Worm (Caenorhabditis elegans): ENCODE data around the gene pdl-1.
A peak's percentile ranks its signal among the peaks of the same experiment; 100 is the strongest.

pdl-1 gene

DNA sequence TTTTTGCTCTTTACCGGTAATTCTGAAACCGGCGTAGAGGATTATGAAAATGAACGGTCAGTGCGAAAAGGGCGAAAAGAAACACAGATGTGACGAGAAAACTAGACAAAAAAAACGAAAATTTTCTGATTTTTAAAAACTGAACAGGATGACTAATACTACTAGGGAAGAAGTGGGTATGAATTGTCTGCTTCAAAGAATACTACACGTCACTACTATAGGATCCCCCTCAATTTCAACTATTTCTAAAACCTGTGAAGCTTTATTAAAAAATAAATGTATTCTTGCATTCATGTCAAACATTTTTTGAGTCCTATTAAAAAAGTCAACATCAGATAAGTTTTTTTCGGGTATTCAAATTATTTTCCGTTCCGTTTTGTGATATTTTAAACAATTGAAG, 40.5 kb downstream of the pdl-1 start:
- TF ChIP-seq aha-1 (tag) (peak; percentile 55), unc-62 (GFP tag; optimal IDR thresholded peaks at IDR 0.05 in 1 of 2) (peak in 1 of 2 experiments; percentile 56), unc-62 (tag; optimal IDR thresholded peaks at IDR 0.05) (no peak), spr-1 (tag; optimal IDR thresholded peaks at IDR 0.05) (no peak)

DNA sequence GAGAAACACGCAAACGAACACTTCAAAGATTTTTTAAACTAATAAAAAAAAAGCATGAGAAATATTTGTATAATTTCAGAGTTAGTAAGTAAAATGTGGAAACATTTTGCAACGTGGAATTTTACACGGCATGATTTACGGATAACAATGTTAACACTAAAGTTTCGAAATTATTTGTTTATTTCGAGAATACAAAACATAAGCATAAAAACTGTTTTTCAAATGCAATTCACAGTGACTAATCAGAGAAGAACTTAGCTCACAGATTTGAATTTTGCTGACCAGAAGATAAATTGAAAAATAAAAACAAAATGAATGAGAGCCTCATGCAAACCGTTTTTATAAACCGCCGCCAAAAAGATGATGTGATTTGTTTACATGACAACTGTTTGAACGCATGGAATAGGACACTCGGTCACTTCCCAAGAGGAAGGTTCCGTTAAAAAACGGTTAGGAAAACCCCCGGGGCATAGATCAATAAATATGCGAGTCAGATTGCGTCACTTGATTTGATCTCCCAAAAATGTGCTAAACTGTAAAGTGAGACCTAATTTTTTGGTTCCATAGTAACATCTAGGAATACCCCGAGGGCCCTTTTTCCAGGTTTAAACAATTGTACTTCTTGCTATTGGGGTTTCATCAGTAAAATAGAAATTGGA, 42.4 kb downstream of the pdl-1 start, which contains the start of gene clh-3:
Gene clh-3, minus strand, starts transcription at position 51 of the 659 bp plus-strand sequence.
- TF ChIP-seq D1046.2 (GFP tag; IDR thresholded peaks at IDR 0.05) (no peak), mep-1 (tag; optimal IDR thresholded peaks at IDR 0.05) (no peak), hlh-30 (tag; optimal IDR thresholded peaks at IDR 0.05; ENCODE audit: insufficient read depth) (no peak), nhr-6 (tag; optimal IDR thresholded peaks at IDR 0.05) (no peak)

ce11 chrII:7228646-7229200, 45.1 kb downstream of the pdl-1 start, which contains the start of gene F32A5.4:
TSS of gene F32A5.4 (plus strand) at chrII:7229150.
- TF ChIP-seq nhr-6 (tag; optimal IDR thresholded peaks at IDR 0.05), result no peak
- TF ChIP-seq aly-2 (tag; optimal IDR thresholded peaks at IDR 0.05), result no peak
- TF ChIP-seq tra-1 (GFP tag; IDR thresholded peaks at IDR 0.05), result no peak
- no peak for TF ChIP-seq ces-1 (GFP tag; optimal IDR thresholded peaks at IDR 0.05)
- TF ChIP-seq ceh-32 (tag; optimal IDR thresholded peaks at IDR 0.05; ENCODE audit: poor library complexity), result no peak
- TF ChIP-seq hmg-1.1 (GFP tag; IDR thresholded peaks at IDR 0.05), result no peak
- no peak for TF ChIP-seq T20F7.1 (GFP tag; optimal IDR thresholded peaks at IDR 0.05)
- no peak for TF ChIP-seq nhr-48 (tag; optimal IDR thresholded peaks at IDR 0.05)
- no peak for TF ChIP-seq lin-13 (GFP tag; optimal IDR thresholded peaks at IDR 0.05)
- peak; percentile 25 for TF ChIP-seq hlh-11 (tag; optimal IDR thresholded peaks at IDR 0.05)
- peak; percentile 73 for TF ChIP-seq ama-1 (optimal IDR thresholded peaks at IDR 0.05)
- no peak for TF ChIP-seq nhr-111 (GFP tag; optimal IDR thresholded peaks at IDR 0.05)
- no peak for TF ChIP-seq dmd-9 (GFP tag; IDR thresholded peaks at IDR 0.05)
- no peak for TF ChIP-seq lim-7 (GFP tag; IDR thresholded peaks at IDR 0.05)
- no peak for TF ChIP-seq fos-1 (tag; optimal IDR thresholded peaks at IDR 0.05)
- no peak for TF ChIP-seq php-3 (GFP tag; IDR thresholded peaks at IDR 0.05)
- TF ChIP-seq ceh-28 (tag; optimal IDR thresholded peaks at IDR 0.05), result no peak
- 0 out of 2 replicates have a peak, but pooled peaks have one; percentile 16 for TF ChIP-seq arid-1 (GFP tag; conservative IDR thresholded peaks at IDR 0.05)
- no peak for TF ChIP-seq set-16 (GFP tag; IDR thresholded peaks at IDR 0.05)
- no peak for TF ChIP-seq F37D6.2 (tag; optimal IDR thresholded peaks at IDR 0.05)
- TF ChIP-seq snpc-4 (tag; optimal IDR thresholded peaks at IDR 0.05), result no peak
- no peak for TF ChIP-seq T26A8.4 (GFP tag; IDR thresholded peaks at IDR 0.05)

DNA sequence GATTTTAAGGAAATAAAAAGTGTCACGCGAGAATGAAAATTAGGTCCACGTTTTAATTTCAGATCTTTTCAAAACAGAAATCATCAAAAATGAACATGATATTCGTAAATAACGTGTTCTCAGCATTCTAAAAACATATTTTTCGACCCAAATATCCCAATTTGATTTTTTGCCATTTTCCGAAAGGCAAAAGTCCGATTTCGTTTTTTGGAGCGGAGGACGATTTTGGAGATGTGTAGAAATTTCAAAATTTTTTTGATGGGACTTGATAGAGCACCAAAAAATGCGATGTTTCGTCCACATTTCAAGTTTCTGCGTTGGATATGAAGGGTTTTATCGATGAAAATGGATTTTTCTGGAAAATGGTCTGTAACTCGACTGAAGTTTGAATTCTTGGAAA, 47.1 kb downstream of the pdl-1 start:
- TF ChIP-seq mes-2 (tag; optimal IDR thresholded peaks at IDR 0.05; ENCODE audit: poor library complexity, severe bottlenecking) (no peak), pha-4 (GFP tag; IDR thresholded peaks at IDR 0.05) (peak; percentile 40; the same call in 1 of the 2 replicates), pha-4 (tag; optimal IDR thresholded peaks at IDR 0.05) (no peak), aha-1 (tag) (no peak), mdl-1 (tag; optimal IDR thresholded peaks at IDR 0.05) (peak in 1 of 2 experiments; percentile 1), zip-2 (tag; optimal IDR thresholded peaks at IDR 0.05) (no peak), ztf-11 (tag; optimal IDR thresholded peaks at IDR 0.05) (no peak), daf-8 (GFP tag; IDR thresholded peaks at IDR 0.05) (no peak), ztf-7 (tag; optimal IDR thresholded peaks at IDR 0.05) (no peak), Y105C5A.15 (GFP tag; IDR thresholded peaks at IDR 0.05) (no peak), lin-29 (GFP tag; IDR thresholded peaks at IDR 0.05) (0 out of 2 replicates have a peak, but pooled peaks have one; percentile 53), ctbp-1 (GFP tag; IDR thresholded peaks at IDR 0.05) (no peak), mep-1 (tag; optimal IDR thresholded peaks at IDR 0.05) (peak; percentile 5), T26A8.4 (GFP tag; IDR thresholded peaks at IDR 0.05) (peak; percentile 72; the same call in 1 of the 2 replicates), ceh-44 (GFP tag; IDR thresholded peaks at IDR 0.05) (no peak), T20F7.1 (GFP tag; optimal IDR thresholded peaks at IDR 0.05) (no peak), zfp-3 (GFP tag; conservative IDR thresholded peaks at IDR 0.05) (peak; percentile 62; the same call in 1 of the 2 replicates), duxl-1 (tag; optimal IDR thresholded peaks at IDR 0.05; ENCODE audit: poor library complexity) (no peak), unc-130 (GFP tag; optimal IDR thresholded peaks at IDR 0.05) (no peak), fkh-10 (GFP tag; optimal IDR thresholded peaks at IDR 0.05) (no peak), dmd-6 (GFP tag; IDR thresholded peaks at IDR 0.05) (no peak), hlh-11 (tag; optimal IDR thresholded peaks at IDR 0.05) (no peak)
